Fruit fly (Drosophila melanogaster) whole organism, embryonic: ENCODE data around the gene Atg13.
A peak's percentile ranks its signal among the peaks of the same experiment; 100 is the strongest.

Experiments
- Ada2b ChIP-seq: fragments of 200-800 bp; sonication (Bioruptor generic); IDR thresholded peaks from 2 replicates; pipeline ENCODE4 v1.3.6; 2022; ENCODE audit warnings: missing biosample characterization, missing genetic modification characterization
- CG10147 ChIP-seq: fragments of 200-800 bp; sonication (Bioruptor generic); optimal IDR thresholded peaks from 2 replicates; lab custom pipeline; 2019; ENCODE audit warnings: missing biosample characterization, mild to moderate bottlenecking, missing genetic modification characterization, moderate library complexity
- CG10274 ChIP-seq: fragments of 200-800 bp; sonication (Bioruptor generic); optimal IDR thresholded peaks from 3 replicates; lab custom pipeline; 2017; ENCODE audit warnings: missing biosample characterization, mild to moderate bottlenecking, missing genetic modification characterization
- CG10979 ChIP-seq: fragments of 200-800 bp; sonication (Bioruptor generic); optimal IDR thresholded peaks from 2 replicates; lab custom pipeline; 2018; ENCODE audit warnings: missing biosample characterization, mild to moderate bottlenecking, missing genetic modification characterization, moderate library complexity
- CG11085 ChIP-seq: fragments of 200-800 bp; sonication (Bioruptor generic); IDR thresholded peaks from 2 replicates; pipeline ENCODE4 v1.3.6; 2022; ENCODE audit warnings: missing biosample characterization, missing genetic modification characterization
- CG11695 ChIP-seq: fragments of 200-800 bp; sonication (Bioruptor generic); IDR thresholded peaks from 3 replicates; pipeline ENCODE4 v1.3.6; 2022; ENCODE audit warnings: missing biosample characterization, missing genetic modification characterization
- CG11723 ChIP-seq: fragments of 200-800 bp; sonication (Bioruptor generic); optimal IDR thresholded peaks from 2 replicates; lab custom pipeline; 2017; ENCODE audit warnings: missing biosample characterization, mild to moderate bottlenecking, missing genetic modification characterization
- CG12155 ChIP-seq: fragments of 200-800 bp; sonication (Bioruptor generic); optimal IDR thresholded peaks from 3 replicates; lab custom pipeline; 2016; ENCODE audit warnings: missing biosample characterization, missing genetic modification characterization
- CG12299 ChIP-seq: fragments of 200-800 bp; sonication (Bioruptor generic); optimal IDR thresholded peaks from 2 replicates; lab custom pipeline; 2018; ENCODE audit warnings: missing biosample characterization, mild to moderate bottlenecking, missing genetic modification characterization
- CG12659 ChIP-seq: fragments of 200-800 bp; sonication (Bioruptor generic); optimal IDR thresholded peaks from 3 replicates; lab custom pipeline; 2017; ENCODE audit warnings: mild to moderate bottlenecking, missing biosample characterization, missing genetic modification reagents, missing genetic modification characterization
- CG1603 ChIP-seq: fragments of 200-800 bp; sonication (Bioruptor generic); optimal IDR thresholded peaks from 2 replicates; lab custom pipeline; 2019; ENCODE audit warnings: missing biosample characterization, mild to moderate bottlenecking, missing genetic modification characterization, moderate library complexity
- CG1647 ChIP-seq: fragments of 200-800 bp; sonication (Bioruptor generic); optimal IDR thresholded peaks from 3 replicates; lab custom pipeline; 2016; ENCODE audit warnings: missing biosample characterization, missing genetic modification characterization
- CG16779 ChIP-seq: fragments of 200-800 bp; sonication (Bioruptor generic); IDR thresholded peaks from 2 replicates; pipeline ENCODE4 v1.3.6; 2022; ENCODE audit warnings: missing biosample characterization, missing genetic modification characterization
- CG17359 ChIP-seq: fragments of 200-800 bp; sonication (Bioruptor generic); optimal IDR thresholded peaks from 3 replicates; lab custom pipeline; 2018; ENCODE audit warnings: missing biosample characterization, mild to moderate bottlenecking, missing genetic modification characterization, moderate library complexity
- CG17568 ChIP-seq: fragments of 200-800 bp; sonication (Bioruptor generic); optimal IDR thresholded peaks from 2 replicates; lab custom pipeline; 2018; ENCODE audit warnings: missing biosample characterization, mild to moderate bottlenecking, missing genetic modification characterization, moderate library complexity
- CG18619 ChIP-seq: fragments of 200-800 bp; sonication (Bioruptor generic); optimal IDR thresholded peaks from 3 replicates; lab custom pipeline; 2017; ENCODE audit warnings: missing biosample characterization, mild to moderate bottlenecking, missing genetic modification characterization
- CG2202 ChIP-seq: fragments of 200-800 bp; sonication (Bioruptor generic); optimal IDR thresholded peaks from 2 replicates; lab custom pipeline; 2018; ENCODE audit warnings: missing biosample characterization, mild to moderate bottlenecking, missing genetic modification characterization
- CG30431 ChIP-seq: fragments of 200-800 bp; sonication (Bioruptor generic); optimal IDR thresholded peaks from 2 replicates; lab custom pipeline; 2017; ENCODE audit warnings: missing biosample characterization, missing genetic modification characterization
- CG31365 ChIP-seq: fragments of 200-800 bp; sonication (Bioruptor generic); optimal IDR thresholded peaks from 2 replicates; lab custom pipeline; 2018; ENCODE audit warnings: missing biosample characterization, mild to moderate bottlenecking, missing genetic modification characterization
- CG34422 ChIP-seq: fragments of 200-800 bp; sonication (Bioruptor generic); IDR thresholded peaks from 3 replicates; pipeline ENCODE4 v1.3.6; 2022; ENCODE audit warnings: missing biosample characterization, missing genetic modification characterization
- CG4707 ChIP-seq: fragments of 200-800 bp; sonication (Bioruptor generic); optimal IDR thresholded peaks from 2 replicates; lab custom pipeline; 2018; ENCODE audit warnings: missing biosample characterization, mild to moderate bottlenecking, missing genetic modification characterization, moderate library complexity
- CG6765 ChIP-seq: fragments of 200-800 bp; sonication (Bioruptor generic); optimal IDR thresholded peaks from 3 replicates; lab custom pipeline; 2017; ENCODE audit warnings: missing biosample characterization, mild to moderate bottlenecking, missing genetic modification characterization
- CG7556 ChIP-seq: fragments of 200-800 bp; sonication (Bioruptor generic); optimal IDR thresholded peaks from 2 replicates; lab custom pipeline; 2017; ENCODE audit warnings: missing biosample characterization, mild to moderate bottlenecking, missing genetic modification characterization
- CG7963 ChIP-seq: fragments of 200-800 bp; sonication (Bioruptor generic); IDR thresholded peaks from 3 replicates; pipeline ENCODE4 v1.3.6; 2022; ENCODE audit warnings: missing biosample characterization, missing genetic modification characterization; ENCODE audit not compliant: partially characterized antibody
- CG8944 ChIP-seq: fragments of 200-800 bp; sonication (Bioruptor generic); optimal IDR thresholded peaks from 3 replicates; lab custom pipeline; 2016; ENCODE audit warnings: missing biosample characterization, missing genetic modification characterization
- CrebB ChIP-seq: fragments of 200-800 bp; sonication (Bioruptor generic); optimal IDR thresholded peaks from 3 replicates; lab custom pipeline; 2018; ENCODE audit warnings: missing biosample characterization, mild to moderate bottlenecking, missing genetic modification characterization
- Gug ChIP-seq: fragments of 200-800 bp; sonication (Bioruptor generic); IDR thresholded peaks from 4 replicates; pipeline ENCODE4 v1.3.6; 2022; ENCODE audit warnings: missing biosample characterization, missing genetic modification characterization
- HHEX ChIP-seq: fragments of 200-800 bp; sonication (Bioruptor generic); optimal IDR thresholded peaks from 3 replicates; lab custom pipeline; 2017; ENCODE audit warnings: missing biosample characterization, mild to moderate bottlenecking, missing genetic modification characterization, missing genetic modification reagents
- HLH3B ChIP-seq: fragments of 200-800 bp; sonication (Bioruptor generic); IDR thresholded peaks from 2 replicates; pipeline ENCODE4 v1.3.6; 2022; ENCODE audit warnings: missing biosample characterization, missing genetic modification characterization
- Hr51 ChIP-seq, 2 experiments: fragments of 200-800 bp; sonication (Bioruptor generic); optimal IDR thresholded peaks; 2 replicates in 1 of 2; 3 replicates in 1 of 2; lab custom pipeline; 2016 to 2018; ENCODE audit warnings: missing biosample characterization in 2 of 2, missing genetic modification characterization in 2 of 2, mild to moderate bottlenecking in 1 of 2, moderate library complexity in 1 of 2
- Med ChIP-seq: fragments of 200-800 bp; sonication (Bioruptor generic); peaks from one replicate; lab custom pipeline; 2016; ENCODE audit warnings: missing biosample characterization, missing genetic modification characterization, mild to moderate bottlenecking, inconsistent platforms, moderate library complexity
- Neu2 ChIP-seq: fragments of 200-800 bp; sonication (Bioruptor generic); optimal IDR thresholded peaks from 3 replicates; lab custom pipeline; 2016; ENCODE audit warnings: missing biosample characterization, missing genetic modification characterization, borderline replicate concordance
- NfI ChIP-seq: fragments of 200-800 bp; sonication (Bioruptor generic); optimal IDR thresholded peaks from 3 replicates; lab custom pipeline; 2018; ENCODE audit warnings: missing biosample characterization, mild to moderate bottlenecking, missing genetic modification characterization, moderate library complexity
- aop ChIP-seq: fragments of 200-800 bp; sonication (Bioruptor generic); IDR thresholded peaks from 2 replicates; pipeline ENCODE4 v1.3.6; 2022; ENCODE audit warnings: missing biosample characterization, missing genetic modification characterization
- az2 ChIP-seq: fragments of 200-800 bp; sonication (Bioruptor generic); optimal IDR thresholded peaks from 3 replicates; lab custom pipeline; 2016; ENCODE audit warnings: missing biosample characterization, missing genetic modification characterization
- crol ChIP-seq: fragments of 200-800 bp; sonication (Bioruptor generic); IDR thresholded peaks from 2 replicates; pipeline ENCODE4 v1.3.6; 2022; ENCODE audit warnings: missing biosample characterization, missing genetic modification characterization
- da ChIP-seq: fragments of 200-800 bp; sonication (Bioruptor generic); optimal IDR thresholded peaks from 2 replicates; lab custom pipeline; 2016; ENCODE audit warnings: missing biosample characterization, missing genetic modification characterization
- danr ChIP-seq: fragments of 200-800 bp; sonication (Bioruptor generic); IDR thresholded peaks from 2 replicates; pipeline ENCODE4 v1.3.6; 2022; ENCODE audit warnings: missing biosample characterization, missing genetic modification characterization
- disco-r ChIP-seq: fragments of 200-800 bp; sonication (Bioruptor generic); optimal IDR thresholded peaks from 2 replicates; lab custom pipeline; 2016; ENCODE audit warnings: missing biosample characterization, missing genetic modification characterization
- fru ChIP-seq: fragments of >200 bp; optimal IDR thresholded peaks from 2 replicates; lab custom pipeline; 2017
- gce ChIP-seq: fragments of 200-800 bp; sonication (Bioruptor generic); IDR thresholded peaks from 3 replicates; pipeline ENCODE4 v1.3.6; 2022; ENCODE audit warnings: missing biosample characterization, missing genetic modification characterization
- hb ChIP-seq: fragments of 200-800 bp; sonication (Bioruptor generic); IDR thresholded peaks from 3 replicates; pipeline ENCODE4 v1.3.6; 2022; ENCODE audit warnings: missing biosample characterization, missing genetic modification characterization; ENCODE audit not compliant: partially characterized antibody
- lmd ChIP-seq: fragments of 200-800 bp; sonication (Bioruptor generic); IDR thresholded peaks from 2 replicates; pipeline ENCODE4 v1.3.6; 2022; ENCODE audit warnings: missing biosample characterization, missing genetic modification characterization
- nmo ChIP-seq: fragments of 200-800 bp; sonication (Bioruptor generic); optimal IDR thresholded peaks from 2 replicates; lab custom pipeline; 2018; ENCODE audit warnings: missing biosample characterization, mild to moderate bottlenecking, missing genetic modification characterization, moderate library complexity
- phol ChIP-seq: fragments of 200-800 bp; sonication (Bioruptor generic); optimal IDR thresholded peaks from 3 replicates; lab custom pipeline; 2018; ENCODE audit warnings: missing biosample characterization, mild to moderate bottlenecking, missing genetic modification characterization, moderate library complexity
- pnt ChIP-seq: fragments of 200-800 bp; sonication (Bioruptor generic); optimal IDR thresholded peaks from 3 replicates; lab custom pipeline; 2016; ENCODE audit warnings: missing biosample characterization, missing genetic modification characterization
- sim ChIP-seq: fragments of 200-800 bp; sonication (Bioruptor generic); IDR thresholded peaks from 2 replicates; pipeline ENCODE4 v1.3.6; 2022; ENCODE audit warnings: missing biosample characterization, missing genetic modification characterization
- tap ChIP-seq: fragments of 200-800 bp; optimal IDR thresholded peaks from 3 replicates; lab custom pipeline; 2019; ENCODE audit warnings: missing biosample characterization, mild to moderate bottlenecking, missing genetic modification characterization, moderate library complexity
- tup ChIP-seq: fragments of 200-800 bp; sonication (Bioruptor generic); optimal IDR thresholded peaks from 2 replicates; lab custom pipeline; 2016; ENCODE audit warnings: missing biosample characterization, mild to moderate bottlenecking, missing genetic modification characterization, moderate library complexity
- zfh1 ChIP-seq: fragments of 200-800 bp; sonication (Bioruptor generic); IDR thresholded peaks from 3 replicates; pipeline ENCODE4 v1.3.6; 2022; ENCODE audit warnings: missing biosample characterization, missing genetic modification characterization

Atg13 gene

DNA sequence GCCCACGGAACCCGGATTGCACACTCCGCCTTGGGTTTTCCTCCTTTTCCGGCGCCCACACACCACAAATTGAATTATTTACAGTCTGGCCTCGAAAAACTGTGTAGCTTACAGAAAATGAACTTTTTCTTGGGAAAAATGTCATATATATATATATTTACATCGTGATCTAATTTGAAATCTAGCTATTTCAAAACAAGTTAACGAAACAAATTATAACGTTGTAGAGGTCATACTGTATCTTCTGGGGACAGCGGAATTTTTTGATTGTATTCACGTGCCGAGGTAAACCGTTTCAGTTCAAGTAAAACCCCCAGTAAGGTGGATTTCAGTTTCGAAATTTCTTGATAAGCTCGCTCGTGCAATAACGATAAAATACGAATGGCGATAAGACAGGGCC, 4.8 kb downstream of the Atg13 start (continued):
- peak; percentile 74 for TF ChIP-seq lmd
- peak; percentile 7 for TF ChIP-seq CG10979
- TF ChIP-seq tap (tag; lab: Kevin White, UChicago), result peak; percentile 35
- no peak for TF ChIP-seq CG10274
- peak; percentile 6 for TF ChIP-seq CG10147
- TF ChIP-seq danr, result 0 out of 2 replicates have a peak, but pooled peaks have one; percentile 41
- TF ChIP-seq Ada2b (GFP tag; lab: Robert Waterston, UW), result peak; percentile 73
- peak; percentile 23 for TF ChIP-seq CG12659 (GFP tag; lab: Kevin White, UChicago)
- TF ChIP-seq CG18619 (GFP tag; lab: Kevin White, UChicago), result peak; percentile 33
- TF ChIP-seq gce, result peak; percentile 69; the same call in 2 of the 3 replicates
- TF ChIP-seq az2 (GFP tag; lab: Kevin White, UChicago), result peak; percentile 23
- TF ChIP-seq Gug (GFP tag; lab: Robert Waterston, UW), result peak; percentile 39; the same call in 1 of the 4 replicates
- TF ChIP-seq NfI (GFP tag; lab: Kevin White, UChicago), result peak; percentile 61

DNA sequence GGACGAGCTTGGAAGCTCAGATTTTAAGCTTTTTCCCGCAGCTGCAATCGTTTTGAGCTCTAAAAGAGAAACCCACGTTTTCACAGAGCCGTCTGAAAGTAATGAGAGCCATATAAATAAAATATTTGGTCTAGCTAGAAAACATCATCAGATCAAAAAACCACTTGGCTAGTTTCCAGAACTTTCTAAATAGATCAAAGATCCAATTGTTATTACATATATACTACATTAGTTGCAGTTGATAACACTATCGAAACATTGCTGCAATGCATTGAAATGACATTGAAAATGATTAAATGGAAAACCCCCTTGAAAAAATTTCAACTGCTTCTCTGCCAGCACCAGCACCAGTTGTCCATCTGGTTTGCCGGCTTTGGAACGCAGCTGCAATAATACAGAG, 5.4 kb downstream of the Atg13 start:
- no peak for TF ChIP-seq pnt
- TF ChIP-seq CG7963, result no peak
- peak; percentile 78 for TF ChIP-seq Med (GFP tag; lab: Kevin White, UChicago)
- TF ChIP-seq CrebB (tag; lab: Kevin White, UChicago), result no peak
- TF ChIP-seq CG11695 (GFP tag; lab: Robert Waterston, UW), result no peak
- TF ChIP-seq zfh1 (GFP tag; lab: Robert Waterston, UW), result peak; percentile 31; the same call in 2 of the 3 replicates
- TF ChIP-seq CG16779, result no peak
- no peak for TF ChIP-seq CG34422 (GFP tag; lab: Robert Waterston, UW)
- peak; percentile 13 for TF ChIP-seq nmo
- peak in 1 of 2 experiments; percentile 73 for TF ChIP-seq Hr51 (GFP tag; optimal IDR thresholded peaks at IDR 0.05; lab: Kevin White, UChicago)
- TF ChIP-seq CG30431, result no peak
- peak; percentile 51 for TF ChIP-seq tap (tag; lab: Kevin White, UChicago)
- no peak for TF ChIP-seq CG31365 (tag; lab: Kevin White, UChicago)
- no peak for TF ChIP-seq CG6765 (GFP tag; lab: Kevin White, UChicago)
- no peak for TF ChIP-seq CG7556 (GFP tag; lab: Kevin White, UChicago)
- TF ChIP-seq CG17359 (tag; lab: Kevin White, UChicago), result peak; percentile 43
- no peak for TF ChIP-seq CG12155 (GFP tag; lab: Kevin White, UChicago)
- TF ChIP-seq CG11085 (GFP tag; lab: Robert Waterston, UW), result no peak
- no peak for TF ChIP-seq CG1647 (GFP tag; lab: Kevin White, UChicago)
- TF ChIP-seq CG12299 (tag; lab: Kevin White, UChicago), result no peak
- no peak for TF ChIP-seq CG11723 (GFP tag; lab: Kevin White, UChicago)
- TF ChIP-seq CG2202 (tag; lab: Kevin White, UChicago), result no peak
- peak; percentile 52; the same call in 1 of the 2 replicates for TF ChIP-seq HLH3B (GFP tag; lab: Robert Waterston, UW)
- TF ChIP-seq Neu2 (GFP tag; lab: Kevin White, UChicago), result no peak
- TF ChIP-seq CG8944 (GFP tag; lab: Kevin White, UChicago), result no peak
- no peak for TF ChIP-seq CG4707 (GFP tag; lab: Kevin White, UChicago)
- TF ChIP-seq crol (GFP tag; lab: Robert Waterston, UW), result no peak
- TF ChIP-seq da (GFP tag; lab: Kevin White, UChicago), result peak; percentile 9
- TF ChIP-seq sim (GFP tag; lab: Robert Waterston, UW), result no peak
- TF ChIP-seq Ada2b (GFP tag; lab: Robert Waterston, UW), result peak; percentile 40; the same call in 1 of the 2 replicates
- TF ChIP-seq phol, result peak; percentile 38
- TF ChIP-seq CG1603 (tag; lab: Kevin White, UChicago), result peak; percentile 38
- no peak for TF ChIP-seq hb (GFP tag; lab: Robert Waterston, UW)
- no peak for TF ChIP-seq HHEX (GFP tag; lab: Kevin White, UChicago)
- no peak for TF ChIP-seq tup (GFP tag; lab: Kevin White, UChicago)
- TF ChIP-seq CG17568 (GFP tag; lab: Kevin White, UChicago), result no peak
- TF ChIP-seq fru, result no peak
- no peak for TF ChIP-seq aop
- no peak for TF ChIP-seq disco-r (GFP tag; lab: Kevin White, UChicago)
